Worm (Caenorhabditis elegans): Measurements from ENCODE around the gene F31F6.3.
A peak's percentile ranks its signal among the peaks of the same experiment; 100 is the strongest.

ce11 chrX:14861752-14862151 lies 10.9 kb downstream of the F31F6.3 start, which contains the start of gene dmd-4:
- no peak for TF ChIP-seq lsy-2 (tag; optimal IDR thresholded peaks at IDR 0.05)
- no peak for TF ChIP-seq nhr-237 (tag; optimal IDR thresholded peaks at IDR 0.05)
- no peak for TF ChIP-seq elt-1 (tag; optimal IDR thresholded peaks at IDR 0.05; ENCODE audit: borderline replicate concordance, insufficient read depth)
- TF ChIP-seq pha-4 (tag; optimal IDR thresholded peaks at IDR 0.05), result peak; percentile 23

All from whole organism, mixed stage, embryonic.